Worm (Caenorhabditis elegans) whole organism, young adult: ENCODE data around the gene thn-1.

Source experiments
- C06A6.2 ChIP-seq: fragments of 200-800 bp; sonication (Bioruptor generic); conservative IDR thresholded peaks from 2 replicates; pipeline ENCODE4 v1.3.6; 2022; ENCODE audit warnings: missing genetic modification characterization, missing compliant biosample characterization
- sea-2 ChIP-seq: fragments of 200-800 bp; sonication (Bioruptor generic); IDR thresholded peaks from 2 replicates; pipeline ENCODE4 v1.3.6; 2022; ENCODE audit warnings: missing genetic modification characterization, missing compliant biosample characterization

ce11 chrIV:12360742-12361195, 19.1 kb upstream of the thn-1 start, which contains the start of gene sec-24.2:
- TF ChIP-seq C06A6.2 (GFP tag; lab: Robert Waterston, UW) (no peak), sea-2 (no peak)
